Worm (Caenorhabditis elegans) whole organism, young adult: ENCODE results near the gene sri-69.

Experiments used
- B0336.3 ChIP-seq: fragments of 200-800 bp; sonication (Bioruptor generic); IDR thresholded peaks from 2 replicates; pipeline ENCODE4 v1.3.6; 2022; ENCODE audit warnings: missing genetic modification characterization, missing compliant biosample characterization
- Y79H2A.3 ChIP-seq: fragments of 200-800 bp; sonication (Bioruptor generic); conservative IDR thresholded peaks from 2 replicates; pipeline ENCODE4 v1.3.6; 2022; ENCODE audit warnings: missing genetic modification reagents, missing genetic modification characterization, missing compliant biosample characterization
- akir-1 ChIP-seq: fragments of 200-800 bp; sonication (Bioruptor generic); optimal IDR thresholded peaks from 2 replicates; lab custom pipeline; 2018; ENCODE audit warnings: mild to moderate bottlenecking, missing genetic modification characterization, moderate library complexity, missing compliant biosample characterization
- aptf-3 ChIP-seq: fragments of 200-800 bp; sonication (Bioruptor generic); IDR thresholded peaks from 2 replicates; pipeline ENCODE4 v1.3.6; 2022; ENCODE audit warnings: missing genetic modification characterization, missing compliant biosample characterization
- ceh-100 ChIP-seq: fragments of 200-800 bp; sonication (Bioruptor generic); IDR thresholded peaks from 2 replicates; pipeline ENCODE4 v1.3.6; 2022; ENCODE audit warnings: missing genetic modification reagents, missing genetic modification characterization, missing compliant biosample characterization
- die-1 ChIP-seq: sonication (generic microtip); optimal IDR thresholded peaks from 2 replicates; lab custom pipeline; 2016; ENCODE audit warnings: missing genotype, mild to moderate bottlenecking, missing genetic modification characterization, missing compliant biosample characterization
- pha-4 ChIP-seq: fragments of 150-350 bp; sonication (generic microtip); optimal IDR thresholded peaks from 2 replicates; lab custom pipeline; 2014; ENCODE audit warnings: missing biosample characterization, missing genetic modification reagents, missing genetic modification characterization
- somi-1 ChIP-seq: fragments of 200-800 bp; sonication (Bioruptor generic); optimal IDR thresholded peaks from 2 replicates; lab custom pipeline; 2018; ENCODE audit warnings: mild to moderate bottlenecking, missing genetic modification characterization, missing compliant biosample characterization
- unc-62 ChIP-seq: fragments of 150-350 bp; optimal IDR thresholded peaks from 2 replicates; lab custom pipeline; 2014; ENCODE audit warnings: missing biosample characterization, missing genetic modification reagents, missing genetic modification characterization
- ztf-18 ChIP-seq: sonication (generic microtip); optimal IDR thresholded peaks from 2 replicates; lab custom pipeline; 2016; ENCODE audit warnings: missing genotype, mild to moderate bottlenecking, missing genetic modification characterization, missing compliant biosample characterization

DNA sequence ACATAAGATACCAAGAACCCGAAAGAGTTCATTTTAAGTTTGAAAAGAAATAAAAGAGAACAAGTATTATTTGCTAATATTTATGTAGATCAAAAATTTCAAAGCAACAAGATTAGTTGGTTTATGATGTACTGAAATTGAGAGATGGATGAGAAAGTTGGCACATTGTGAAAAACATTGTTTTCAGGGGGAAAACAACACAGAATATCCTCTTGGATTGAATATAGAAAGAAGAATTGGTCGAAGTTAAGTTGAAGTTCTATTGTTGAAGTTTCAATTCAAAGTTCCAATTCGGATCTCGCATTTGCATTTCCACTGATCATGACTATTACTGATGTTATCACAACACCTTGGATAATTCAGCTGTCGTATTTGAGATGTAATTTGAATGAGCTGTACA lies 7.6 kb downstream of the sri-69 start:
- no peak for TF ChIP-seq somi-1 (GFP tag; lab: Kevin White, UChicago)
- TF ChIP-seq die-1 (tag; lab: Kevin White, UChicago), result no peak
- TF ChIP-seq unc-62 (GFP tag; lab: Kevin White, UChicago), result no peak
- no peak for TF ChIP-seq B0336.3 (GFP tag; lab: Robert Waterston, UW)
- TF ChIP-seq pha-4, result no peak
- no peak for TF ChIP-seq akir-1 (GFP tag; lab: Kevin White, UChicago)
- no peak for TF ChIP-seq ztf-18
- TF ChIP-seq Y79H2A.3 (GFP tag; lab: Robert Waterston, UW), result no peak
- TF ChIP-seq aptf-3, result no peak
- TF ChIP-seq ceh-100, result no peak
